Worm (Caenorhabditis elegans) whole organism, L4/young adult: ENCODE data around the gene cutl-17.

Experiments
- dao-5 ChIP-seq: sonication (generic microtip); optimal IDR thresholded peaks from 2 replicates; lab custom pipeline; 2016; ENCODE audit warnings: missing genotype, missing genetic modification characterization, moderate library complexity, missing compliant biosample characterization
- him-1 ChIP-seq: sonication (generic microtip); optimal IDR thresholded peaks from 2 replicates; lab custom pipeline; 2016; ENCODE audit warnings: missing genotype, missing genetic modification reagents, missing genetic modification characterization, missing compliant biosample characterization

DNA sequence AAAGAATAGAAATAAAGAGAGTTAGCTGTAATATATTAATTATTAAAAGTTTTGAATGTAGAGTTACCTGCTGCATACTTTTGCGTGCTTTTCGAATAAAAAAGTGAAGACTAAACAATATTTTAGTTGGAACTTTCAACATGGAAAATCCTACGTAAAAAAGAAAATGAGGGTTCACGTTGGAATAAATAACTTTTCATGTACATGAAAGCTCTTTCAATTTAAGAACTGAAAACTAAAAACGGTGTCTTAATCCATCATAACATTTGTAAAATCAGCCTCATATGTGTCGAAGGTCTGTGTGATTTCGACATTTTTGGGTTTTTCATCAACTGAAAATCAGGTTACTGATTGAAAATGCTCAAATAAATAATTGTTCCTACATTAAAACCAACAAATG lies 49.0 kb upstream of the cutl-17 start, which contains the start of gene ttr-9:
- TF ChIP-seq him-1 (no peak), dao-5 (tag; lab: Kevin White, UChicago) (no peak)
